Worm (Caenorhabditis elegans) whole organism, L4 larva: ENCODE data around the gene rsks-1.

ENCODE experiments used
- F26F4.8 ChIP-seq: fragments of 200-800 bp; sonication (Bioruptor generic); conservative IDR thresholded peaks from 2 replicates; pipeline ENCODE4 v1.3.6; 2022; ENCODE audit warnings: missing genetic modification characterization, missing compliant biosample characterization
- R02D3.7 ChIP-seq: fragments of 150-350 bp; sonication (generic microtip); optimal IDR thresholded peaks from 3 replicates; lab custom pipeline; 2014; ENCODE audit warnings: missing biosample characterization, missing genetic modification characterization
- T20F7.1 ChIP-seq: fragments of 200-800 bp; sonication (Bioruptor generic); optimal IDR thresholded peaks from 2 replicates; lab custom pipeline; 2018; ENCODE audit warnings: mild to moderate bottlenecking, missing genetic modification characterization, missing compliant biosample characterization
- T26A8.4 ChIP-seq: fragments of 200-800 bp; sonication (Bioruptor generic); IDR thresholded peaks from 2 replicates; pipeline ENCODE4 v1.3.6; 2022; ENCODE audit warnings: missing genetic modification characterization, missing compliant biosample characterization
- Y105C5A.15 ChIP-seq: fragments of 200-800 bp; sonication (Bioruptor generic); IDR thresholded peaks from 2 replicates; pipeline ENCODE4 v1.3.6; 2022; ENCODE audit warnings: missing genetic modification characterization, missing compliant biosample characterization
- Y48G9A.11 ChIP-seq: fragments of 200-800 bp; sonication (Bioruptor generic); IDR thresholded peaks from 2 replicates; pipeline ENCODE4 v1.3.6; 2022; ENCODE audit warnings: missing genetic modification reagents, missing genetic modification characterization, missing compliant biosample characterization
- Y75B8A.6 ChIP-seq: fragments of 200-800 bp; sonication (Bioruptor generic); IDR thresholded peaks from 2 replicates; pipeline ENCODE4 v1.3.6; 2022; ENCODE audit warnings: missing genetic modification reagents, missing genetic modification characterization, missing compliant biosample characterization
- ZK546.5 ChIP-seq, 2 experiments: sonication (generic microtip); optimal IDR thresholded peaks; 2 replicates each; lab custom pipeline; 2017; ENCODE audit warnings: missing biosample characterization in 2 of 2, missing genetic modification characterization in 2 of 2
- aha-1 ChIP-seq: fragments of 150-350 bp; peaks from one replicate; lab custom pipeline; 2014; ENCODE audit warnings: missing biosample characterization, missing genetic modification characterization
- ama-1 ChIP-seq: fragments of 150-350 bp; optimal IDR thresholded peaks from 2 replicates; lab custom pipeline; 2014; ENCODE audit warnings: inconsistent platforms, mixed read lengths
- ceh-28 ChIP-seq: fragments of 150-350 bp; optimal IDR thresholded peaks from 2 replicates; lab custom pipeline; 2014; ENCODE audit warnings: missing biosample characterization, missing genetic modification reagents, missing genetic modification characterization
- ceh-82 ChIP-seq: sonication (generic microtip); optimal IDR thresholded peaks from 2 replicates; lab custom pipeline; 2017; ENCODE audit warnings: missing biosample characterization, missing genetic modification characterization
- cey-2 ChIP-seq: sonication (generic microtip); optimal IDR thresholded peaks from 3 replicates; lab custom pipeline; 2017; ENCODE audit warnings: missing genetic modification characterization, mild to moderate bottlenecking, missing compliant biosample characterization, antibody characterized with exemption, borderline replicate concordance; ENCODE audit not compliant: insufficient read depth
- ctbp-1 ChIP-seq: fragments of 200-800 bp; sonication (Bioruptor generic); IDR thresholded peaks from 2 replicates; pipeline ENCODE4 v1.3.6; 2022; ENCODE audit warnings: missing genetic modification reagents, missing genetic modification characterization, missing compliant biosample characterization
- daf-16 ChIP-seq, 3 experiments: sonication (generic microtip); optimal IDR thresholded peaks; 2 replicates each; lab custom pipeline; 2016 to 2017; ENCODE audit warnings: missing genetic modification characterization in 3 of 3, missing genetic modification reagents in 3 of 3, mild to moderate bottlenecking in 2 of 3, missing compliant biosample characterization in 2 of 3, missing biosample characterization in 1 of 3, moderate library complexity in 1 of 3
- daf-8 ChIP-seq: fragments of 200-800 bp; sonication (Bioruptor generic); IDR thresholded peaks from 2 replicates; pipeline ENCODE4 v1.3.6; 2022; ENCODE audit warnings: missing genetic modification characterization, missing compliant biosample characterization
- duxl-1 ChIP-seq: sonication (generic microtip); optimal IDR thresholded peaks from 2 replicates; lab custom pipeline; 2016; ENCODE audit warnings: mild to moderate bottlenecking, missing genetic modification characterization, moderate library complexity, missing compliant biosample characterization; ENCODE audit not compliant: poor library complexity
- fos-1 ChIP-seq: fragments of 150-350 bp; optimal IDR thresholded peaks from 2 replicates; lab custom pipeline; 2014; ENCODE audit warnings: missing biosample characterization, missing genetic modification characterization
- gei-8 ChIP-seq: fragments of 200-800 bp; sonication (Bioruptor generic); optimal IDR thresholded peaks from 2 replicates; lab custom pipeline; 2018; ENCODE audit warnings: mild to moderate bottlenecking, missing genetic modification characterization, missing compliant biosample characterization
- lim-7 ChIP-seq: fragments of 200-800 bp; sonication (Bioruptor generic); IDR thresholded peaks from 2 replicates; pipeline ENCODE4 v1.3.6; 2022; ENCODE audit warnings: missing genetic modification characterization, missing compliant biosample characterization
- lin-29 ChIP-seq: fragments of 200-800 bp; sonication (Bioruptor generic); IDR thresholded peaks from 2 replicates; pipeline ENCODE4 v1.3.6; 2022; ENCODE audit warnings: missing genetic modification reagents, missing genetic modification characterization, missing compliant biosample characterization
- lin-38 ChIP-seq: fragments of 200-800 bp; sonication (Bioruptor generic); IDR thresholded peaks from 2 replicates; pipeline ENCODE4 v1.3.6; 2022; ENCODE audit warnings: missing genetic modification reagents, missing genetic modification characterization, missing compliant biosample characterization
- lin-39 ChIP-seq: fragments of 150-350 bp; optimal IDR thresholded peaks from 2 replicates; lab custom pipeline; 2014; ENCODE audit warnings: missing biosample characterization, missing genetic modification reagents, missing genetic modification characterization
- lsy-2 ChIP-seq, 2 experiments: fragments of 150-350 bp in 1 of 2; sonication (generic microtip) in 1 of 2; optimal IDR thresholded peaks; 2 replicates each; lab custom pipeline; 2014 to 2017; ENCODE audit warnings: missing biosample characterization in 2 of 2, missing genetic modification characterization in 2 of 2
- madf-5 ChIP-seq, 2 experiments: fragments of 200-800 bp; sonication (Bioruptor generic); IDR thresholded peaks; 2 replicates each; pipeline ENCODE4 v1.3.6; 2022; ENCODE audit warnings: missing compliant biosample characterization in 2 of 2, missing genetic modification characterization in 2 of 2
- madf-9 ChIP-seq: fragments of 200-800 bp; sonication (Bioruptor generic); conservative IDR thresholded peaks from 2 replicates; pipeline ENCODE4 v1.3.6; 2022; ENCODE audit warnings: missing genetic modification reagents, missing genetic modification characterization, missing compliant biosample characterization
- mep-1 ChIP-seq: fragments of 150-350 bp; sonication (generic microtip); optimal IDR thresholded peaks from 3 replicates; lab custom pipeline; 2014; ENCODE audit warnings: missing biosample characterization, missing genetic modification characterization
- mes-2 ChIP-seq: sonication (generic microtip); optimal IDR thresholded peaks from 2 replicates; lab custom pipeline; 2016; ENCODE audit warnings: missing genotype, mild to moderate bottlenecking, missing genetic modification characterization, missing compliant biosample characterization; ENCODE audit not compliant: poor library complexity, severe bottlenecking
- mxl-3 ChIP-seq: fragments of 200-800 bp; sonication (Bioruptor generic); optimal IDR thresholded peaks from 2 replicates; lab custom pipeline; 2018; ENCODE audit warnings: mild to moderate bottlenecking, missing genetic modification characterization, missing compliant biosample characterization
- nhr-11 ChIP-seq: fragments of 150-350 bp; optimal IDR thresholded peaks from 2 replicates; lab custom pipeline; 2014; ENCODE audit warnings: missing biosample characterization, missing genetic modification characterization
- nhr-25 ChIP-seq: sonication (generic microtip); optimal IDR thresholded peaks from 2 replicates; lab custom pipeline; 2017; ENCODE audit warnings: missing genetic modification characterization, mild to moderate bottlenecking, missing compliant biosample characterization, antibody characterized with exemption, moderate library complexity, borderline replicate concordance; ENCODE audit not compliant: insufficient read depth
- nhr-41 ChIP-seq: fragments of 200-800 bp; sonication (Bioruptor generic); IDR thresholded peaks from 2 replicates; pipeline ENCODE4 v1.3.6; 2022; ENCODE audit warnings: missing genetic modification reagents, missing genetic modification characterization, missing compliant biosample characterization
- nhr-6 ChIP-seq: fragments of 150-350 bp; optimal IDR thresholded peaks from 2 replicates; lab custom pipeline; 2014; ENCODE audit warnings: missing biosample characterization, missing genetic modification characterization
- nhr-76 ChIP-seq: fragments of 150-350 bp; optimal IDR thresholded peaks from 2 replicates; lab custom pipeline; 2014; ENCODE audit warnings: missing biosample characterization, missing genetic modification characterization
- pha-4 ChIP-seq, 2 experiments: fragments of 150-350 bp in 1 of 2; fragments of 200-800 bp in 1 of 2; sonication (Bioruptor generic) in 1 of 2; IDR thresholded peaks in 1 of 2; optimal IDR thresholded peaks in 1 of 2; 2 replicates each; pipeline versions ENCODE4 v1.3.6 to Lab custom; 2014 to 2022; ENCODE audit warnings: missing genetic modification characterization in 2 of 2, missing genetic modification reagents in 2 of 2, missing biosample characterization in 1 of 2, missing compliant biosample characterization in 1 of 2
- php-3 ChIP-seq: fragments of 200-800 bp; sonication (Bioruptor generic); IDR thresholded peaks from 2 replicates; pipeline ENCODE4 v1.3.6; 2022; ENCODE audit warnings: missing genetic modification reagents, missing genetic modification characterization, missing compliant biosample characterization
- saeg-2 ChIP-seq: fragments of 200-800 bp; sonication (Bioruptor generic); IDR thresholded peaks from 2 replicates; pipeline ENCODE4 v1.3.6; 2022; ENCODE audit warnings: missing genetic modification reagents, missing genetic modification characterization, missing compliant biosample characterization
- set-16 ChIP-seq: fragments of 200-800 bp; sonication (Bioruptor generic); IDR thresholded peaks from 2 replicates; pipeline ENCODE4 v1.3.6; 2022; ENCODE audit warnings: missing genetic modification reagents, missing genetic modification characterization, missing compliant biosample characterization
- tag-97 ChIP-seq: fragments of 200-800 bp; sonication (Bioruptor generic); IDR thresholded peaks from 2 replicates; pipeline ENCODE4 v1.3.6; 2022; ENCODE audit warnings: missing genetic modification characterization, missing compliant biosample characterization
- unc-62 ChIP-seq, 3 experiments: fragments of 150-350 bp in 1 of 3; sonication (generic microtip); optimal IDR thresholded peaks in 2 of 3; peaks in 1 of 3; 1 replicate in 1 of 3; 2 replicates in 2 of 3; lab custom pipeline; 2014 to 2017; ENCODE audit warnings: missing biosample characterization in 3 of 3, missing genetic modification characterization in 3 of 3, missing genetic modification reagents in 3 of 3, missing genotype in 1 of 3
- zag-1 ChIP-seq: fragments of 150-350 bp; optimal IDR thresholded peaks from 2 replicates; lab custom pipeline; 2014; ENCODE audit warnings: missing biosample characterization, missing genetic modification characterization
- zip-2 ChIP-seq: fragments of 150-350 bp; optimal IDR thresholded peaks from 2 replicates; lab custom pipeline; 2014; ENCODE audit warnings: missing biosample characterization, missing genetic modification characterization

rsks-1 gene

ce11 chrIII:11244338-11244737 lies 582 bp upstream of the rsks-1 start (continued):
- TF ChIP-seq nhr-25 (tag; lab: Kevin White, UChicago) = no peak
- TF ChIP-seq ceh-28 (tag; lab: Kevin White, UChicago) = no peak

- TF ChIP-seq ZK546.5 (tag; optimal IDR thresholded peaks at IDR 0.05; lab: Kevin White, UChicago) (no peak), zag-1 (tag; lab: Kevin White, UChicago) (no peak), mxl-3 (GFP tag; lab: Kevin White, UChicago) (no peak), mes-2 (peak; percentile 19), madf-5 (GFP tag; IDR thresholded peaks at IDR 0.05; lab: Robert Waterston, UW) (0 out of 4 replicates have a peak, but pooled peaks of 1 of the 2 experiments have one; percentile 33), nhr-11 (tag; lab: Kevin White, UChicago) (no peak), ama-1 (lab: Kevin White, UChicago) (peak; percentile 49), aha-1 (tag; lab: Kevin White, UChicago) (peak; percentile 57), daf-16 (GFP tag; optimal IDR thresholded peaks at IDR 0.05; lab: Kevin White, UChicago) (no peak), daf-16 (tag; optimal IDR thresholded peaks at IDR 0.05; lab: Kevin White, UChicago) (peak; percentile 2)
Measured at ce11 chrIII:11246588-11246987, 1.7 kb downstream of the rsks-1 start.

ce11 chrIII:11248897-11249296 lies 4.0 kb downstream of the rsks-1 start:
- TF ChIP-seq aha-1 (tag; lab: Kevin White, UChicago) (peak; percentile 66), unc-62 (GFP tag; optimal IDR thresholded peaks at IDR 0.05 in 1 of 2; lab: Kevin White, UChicago) (peak in 1 of 2 experiments; percentile 76), unc-62 (tag; optimal IDR thresholded peaks at IDR 0.05; lab: Kevin White, UChicago) (no peak), F26F4.8 (no peak), nhr-76 (tag; lab: Kevin White, UChicago) (no peak), fos-1 (no peak), lin-29 (GFP tag; lab: Robert Waterston, UW) (no peak)
- TF ChIP-seq, all 104 proteins: peak for 2

- TF ChIP-seq saeg-2 (no peak), R02D3.7 (tag; lab: Kevin White, UChicago) (no peak), lin-39 (tag; lab: Kevin White, UChicago) (no peak), daf-8 (no peak), Y48G9A.11 (GFP tag; lab: Robert Waterston, UW) (peak; percentile 34; the same call in 1 of the 2 replicates), nhr-41 (no peak), ceh-28 (tag; lab: Kevin White, UChicago) (no peak), mxl-3 (GFP tag; lab: Kevin White, UChicago) (no peak), php-3 (GFP tag; lab: Robert Waterston, UW) (no peak), nhr-6 (tag; lab: Kevin White, UChicago) (no peak), ctbp-1 (0 out of 2 replicates have a peak, but pooled peaks have one; percentile 26), tag-97 (GFP tag; lab: Robert Waterston, UW) (no peak), Y105C5A.15 (GFP tag; lab: Robert Waterston, UW) (0 out of 2 replicates have a peak, but pooled peaks have one; percentile 2), ceh-82 (tag; lab: Kevin White, UChicago) (no peak), Y75B8A.6 (GFP tag; lab: Robert Waterston, UW) (no peak), lin-38 (GFP tag; lab: Robert Waterston, UW) (peak; percentile 49), lim-7 (GFP tag; lab: Robert Waterston, UW) (0 out of 2 replicates have a peak, but pooled peaks have one; percentile 56), lsy-2 (tag; optimal IDR thresholded peaks at IDR 0.05; lab: Kevin White, UChicago) (no peak), gei-8 (GFP tag; lab: Kevin White, UChicago) (no peak), set-16 (GFP tag; lab: Robert Waterston, UW) (no peak), T26A8.4 (GFP tag; lab: Robert Waterston, UW) (no peak; the same call in 1 of the 2 replicates), cey-2 (tag; lab: Kevin White, UChicago) (no peak), T20F7.1 (no peak), madf-9 (GFP tag; lab: Robert Waterston, UW) (no peak), pha-4 (GFP tag; IDR thresholded peaks at IDR 0.05; lab: Robert Waterston, UW) (peak; percentile 26; the same call in 1 of the 2 replicates), pha-4 (tag; optimal IDR thresholded peaks at IDR 0.05; lab: Kevin White, UChicago) (no peak), zip-2 (tag; lab: Kevin White, UChicago) (no peak), duxl-1 (tag; lab: Kevin White, UChicago) (no peak), mep-1 (peak; percentile 33), mes-2 (peak; percentile 22)
Measured at ce11 chrIII:11251718-11252441, 7.0 kb downstream of the rsks-1 start, which contains the start of gene Y47D3A.32. TSS of gene Y47D3A.32 (plus strand) at chrIII:11252391.
